Worm (Caenorhabditis elegans) whole organism, midembryonic: Measurements from ENCODE around the gene fbxc-24.

Source experiments
- flt-1 ChIP-seq: fragments of 200-800 bp; sonication (Bioruptor generic); IDR thresholded peaks from 2 replicates; pipeline ENCODE4 v1.3.6; 2022; ENCODE audit warnings: missing genetic modification characterization, missing compliant biosample characterization
- tab-1 ChIP-seq: fragments of 200-800 bp; sonication (Bioruptor generic); IDR thresholded peaks from 2 replicates; pipeline ENCODE4 v1.3.6; 2022; ENCODE audit warnings: missing genetic modification characterization, missing compliant biosample characterization

DNA sequence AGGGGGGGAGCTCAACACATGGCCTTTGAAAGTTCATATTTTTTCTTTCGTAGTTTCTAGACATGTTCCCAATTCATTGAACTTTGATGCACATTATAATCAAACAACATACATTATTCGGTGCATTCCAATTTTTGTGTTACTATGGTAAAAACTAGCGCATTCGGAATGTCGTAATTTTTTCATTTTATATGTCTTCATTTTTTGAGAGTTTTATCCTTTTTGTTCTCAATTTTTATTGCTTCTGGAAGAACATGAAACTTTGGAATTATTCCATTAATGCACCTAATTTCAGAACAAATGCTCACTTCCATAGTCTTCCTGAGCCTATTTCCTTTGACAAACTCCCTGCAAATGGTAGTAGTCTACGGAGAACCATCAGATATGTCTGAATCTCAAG, 7.8 kb downstream of the fbxc-24 start, which contains the start of gene T07D3.2:
- TF ChIP-seq tab-1 (GFP tag; lab: Robert Waterston, UW) (no peak), flt-1 (GFP tag; lab: Robert Waterston, UW) (no peak)
